Fruit fly (Drosophila melanogaster) whole organism, prepupa: ENCODE measurements around the gene orb.

Source experiments
- CG10631 ChIP-seq: fragments of 200-800 bp; sonication (Bioruptor generic); optimal IDR thresholded peaks from 2 replicates; lab custom pipeline; 2016; ENCODE audit warnings: missing biosample characterization, missing genetic modification characterization
- CG10669 ChIP-seq: fragments of 200-800 bp; sonication (Bioruptor generic); optimal IDR thresholded peaks from 3 replicates; lab custom pipeline; 2018; ENCODE audit warnings: missing biosample characterization, mild to moderate bottlenecking, missing genetic modification characterization, moderate library complexity
- CG15336 ChIP-seq: fragments of 200-800 bp; sonication (Bioruptor generic); IDR thresholded peaks from 2 replicates; pipeline ENCODE4 v1.3.6; 2022; ENCODE audit warnings: missing biosample characterization, missing genetic modification characterization
- CG1621 ChIP-seq: fragments of 200-800 bp; sonication (Bioruptor generic); optimal IDR thresholded peaks from 3 replicates; lab custom pipeline; 2018; ENCODE audit warnings: missing biosample characterization, mild to moderate bottlenecking, missing genetic modification characterization
- CG16779 ChIP-seq: fragments of 200-800 bp; sonication (Bioruptor generic); optimal IDR thresholded peaks from 3 replicates; lab custom pipeline; 2017; ENCODE audit warnings: missing biosample characterization, mild to moderate bottlenecking, missing genetic modification characterization
- CG3032 ChIP-seq: fragments of 200-800 bp; optimal IDR thresholded peaks from 2 replicates; lab custom pipeline; 2019; ENCODE audit warnings: missing biosample characterization, mild to moderate bottlenecking, missing genetic modification characterization, moderate library complexity
- CG31627 ChIP-seq: fragments of 200-800 bp; sonication (Bioruptor generic); optimal IDR thresholded peaks from 3 replicates; lab custom pipeline; 2016; ENCODE audit warnings: missing biosample characterization, missing genetic modification characterization
- CG32006 ChIP-seq: fragments of 200-800 bp; sonication (Bioruptor generic); optimal IDR thresholded peaks from 3 replicates; lab custom pipeline; 2017; ENCODE audit warnings: missing biosample characterization, mild to moderate bottlenecking, missing genetic modification characterization
- CG34406 ChIP-seq: fragments of 200-800 bp; sonication (Bioruptor generic); optimal IDR thresholded peaks from 3 replicates; lab custom pipeline; 2016; ENCODE audit warnings: missing biosample characterization, missing genetic modification characterization
- CG3919 ChIP-seq: fragments of 200-800 bp; sonication (Bioruptor generic); optimal IDR thresholded peaks from 3 replicates; lab custom pipeline; 2016; ENCODE audit warnings: missing biosample characterization, missing genetic modification characterization
- CG4318 ChIP-seq: fragments of 200-800 bp; sonication (Bioruptor generic); optimal IDR thresholded peaks from 3 replicates; lab custom pipeline; 2017; ENCODE audit warnings: missing biosample characterization, mild to moderate bottlenecking, missing genetic modification characterization
- CG6163 ChIP-seq: fragments of 200-800 bp; sonication (Bioruptor generic); IDR thresholded peaks from 3 replicates; pipeline ENCODE4 v1.3.6; 2022; ENCODE audit warnings: missing biosample characterization, missing genetic modification characterization
- CG6276 ChIP-seq: fragments of 200-800 bp; sonication (Bioruptor generic); optimal IDR thresholded peaks from 2 replicates; lab custom pipeline; 2017; ENCODE audit warnings: missing biosample characterization, mild to moderate bottlenecking, missing genetic modification characterization
- CG6792 ChIP-seq: fragments of 200-800 bp; sonication (Bioruptor generic); optimal IDR thresholded peaks from 3 replicates; lab custom pipeline; 2016; ENCODE audit warnings: missing biosample characterization, missing genetic modification characterization
- CG6854 ChIP-seq: fragments of 200-800 bp; sonication (Bioruptor generic); optimal IDR thresholded peaks from 2 replicates; lab custom pipeline; 2017; ENCODE audit warnings: missing biosample characterization, mild to moderate bottlenecking, missing genetic modification characterization
- CG7368 ChIP-seq: fragments of 200-800 bp; sonication (Bioruptor generic); optimal IDR thresholded peaks from 3 replicates; lab custom pipeline; 2016; ENCODE audit warnings: missing biosample characterization, missing genetic modification characterization
- CG8319 ChIP-seq: fragments of 200-800 bp; sonication (Bioruptor generic); optimal IDR thresholded peaks from 3 replicates; lab custom pipeline; 2016; ENCODE audit warnings: missing biosample characterization, missing genetic modification characterization
- Eip78C ChIP-seq: fragments of 200-800 bp; sonication (Bioruptor generic); peaks from one replicate; lab custom pipeline; 2016; ENCODE audit warnings: missing biosample characterization, missing genetic modification characterization
- Eip93F ChIP-seq: fragments of 200-800 bp; sonication (Bioruptor generic); optimal IDR thresholded peaks from 2 replicates; lab custom pipeline; 2016; ENCODE audit warnings: missing biosample characterization, mild to moderate bottlenecking, missing genetic modification characterization
- Ets96B ChIP-seq: fragments of 200-800 bp; optimal IDR thresholded peaks from 2 replicates; lab custom pipeline; 2019; ENCODE audit warnings: missing biosample characterization, mild to moderate bottlenecking, missing genetic modification characterization, moderate library complexity
- Gug ChIP-seq: fragments of 200-800 bp; sonication (Bioruptor generic); IDR thresholded peaks from 2 replicates; pipeline ENCODE4 v1.3.6; 2022; ENCODE audit warnings: missing biosample characterization, missing genetic modification characterization
- Hr38 ChIP-seq: sonication (Bioruptor generic); optimal IDR thresholded peaks from 2 replicates; lab custom pipeline; 2016; ENCODE audit warnings: missing biosample characterization, missing genetic modification characterization
- Hr39 ChIP-seq: fragments of 200-800 bp; sonication (Bioruptor generic); optimal IDR thresholded peaks from 2 replicates; lab custom pipeline; 2016; ENCODE audit warnings: missing biosample characterization, missing genetic modification characterization
- Hr4 ChIP-seq: fragments of 200-800 bp; sonication (Bioruptor generic); optimal IDR thresholded peaks from 3 replicates; lab custom pipeline; 2016; ENCODE audit warnings: missing biosample characterization, missing genetic modification characterization
- Lpt ChIP-seq: fragments of 200-800 bp; sonication (Bioruptor generic); optimal IDR thresholded peaks from 3 replicates; lab custom pipeline; 2016; ENCODE audit warnings: missing biosample characterization, missing genetic modification characterization
- Met ChIP-seq: fragments of 200-800 bp; sonication (Bioruptor generic); optimal IDR thresholded peaks from 3 replicates; lab custom pipeline; 2016; ENCODE audit warnings: missing biosample characterization, missing genetic modification characterization
- Sox14 ChIP-seq: fragments of 200-800 bp; sonication (Bioruptor generic); optimal IDR thresholded peaks from 3 replicates; lab custom pipeline; 2016; ENCODE audit warnings: missing biosample characterization, missing genetic modification characterization
- Sox15 ChIP-seq: fragments of 200-800 bp; sonication (Bioruptor generic); optimal IDR thresholded peaks from 3 replicates; lab custom pipeline; 2016; ENCODE audit warnings: missing biosample characterization, missing genetic modification characterization
- acj6 ChIP-seq: fragments of 200-800 bp; sonication (Bioruptor generic); optimal IDR thresholded peaks from 3 replicates; lab custom pipeline; 2016; ENCODE audit warnings: missing biosample characterization, missing genetic modification characterization
- dsx ChIP-seq: fragments of 200-800 bp; optimal IDR thresholded peaks from 3 replicates; lab custom pipeline; 2019; ENCODE audit warnings: missing biosample characterization, mild to moderate bottlenecking, missing genetic modification characterization, moderate library complexity; ENCODE audit not compliant: poor library complexity, severe bottlenecking
- fd59A ChIP-seq: fragments of 200-800 bp; sonication (Bioruptor generic); optimal IDR thresholded peaks from 2 replicates; lab custom pipeline; 2017; ENCODE audit warnings: missing biosample characterization, mild to moderate bottlenecking, missing genetic modification characterization, missing genetic modification reagents
- fd85E ChIP-seq: fragments of 200-800 bp; sonication (Bioruptor generic); optimal IDR thresholded peaks from 3 replicates; lab custom pipeline; 2016; ENCODE audit warnings: missing biosample characterization, missing genetic modification characterization
- lz ChIP-seq: fragments of 200-800 bp; sonication (Bioruptor generic); optimal IDR thresholded peaks from 3 replicates; lab custom pipeline; 2016; ENCODE audit warnings: missing biosample characterization, missing genetic modification characterization
- pdm3 ChIP-seq: fragments of 200-800 bp; sonication (Bioruptor generic); optimal IDR thresholded peaks from 3 replicates; lab custom pipeline; 2016; ENCODE audit warnings: missing biosample characterization, missing genetic modification characterization
- salr ChIP-seq, 2 experiments: fragments of 200-800 bp; sonication (Bioruptor generic); optimal IDR thresholded peaks; 3 replicates each; lab custom pipeline; 2016 to 2018; ENCODE audit warnings: missing biosample characterization in 2 of 2, missing genetic modification characterization in 2 of 2, mild to moderate bottlenecking in 1 of 2
- spab ChIP-seq: fragments of 200-800 bp; sonication (Bioruptor generic); optimal IDR thresholded peaks from 2 replicates; lab custom pipeline; 2017; ENCODE audit warnings: missing biosample characterization, mild to moderate bottlenecking, missing genetic modification characterization, missing genetic modification reagents
- svp ChIP-seq: fragments of 200-800 bp; sonication (Bioruptor generic); peaks from one replicate; lab custom pipeline; 2016; ENCODE audit warnings: missing biosample characterization, missing genetic modification characterization
- vri ChIP-seq: fragments of 200-800 bp; sonication (Bioruptor generic); optimal IDR thresholded peaks from 3 replicates; lab custom pipeline; 2016; ENCODE audit warnings: missing biosample characterization, mild to moderate bottlenecking, missing genetic modification characterization

The orb gene

DNA sequence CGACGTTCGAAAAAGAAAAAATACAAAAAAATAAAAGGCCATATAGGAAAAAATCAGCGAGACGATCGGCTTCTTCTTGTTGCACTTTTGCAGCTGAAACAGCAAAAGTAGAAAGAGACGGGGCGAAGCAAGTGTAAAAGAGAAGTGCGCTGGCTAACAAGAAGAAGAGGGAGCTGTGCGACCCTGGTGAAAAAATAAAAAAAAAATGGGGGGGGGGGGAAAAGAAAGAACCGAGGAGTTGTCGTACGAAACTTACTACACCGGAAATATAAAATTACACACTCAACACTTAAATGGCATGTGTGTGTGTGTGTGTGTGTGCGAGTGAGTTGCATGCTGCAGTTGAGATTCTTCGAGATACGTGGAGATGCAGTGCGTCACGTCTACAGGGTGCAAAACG, 38.3 kb upstream of the orb start (continued):
- TF ChIP-seq CG4318 (GFP tag; lab: Kevin White, UChicago) (no peak), CG32006 (no peak), Sox14 (GFP tag; lab: Kevin White, UChicago) (no peak), salr (GFP tag; optimal IDR thresholded peaks at IDR 0.05; lab: Kevin White, UChicago) (no peak), Sox15 (GFP tag; lab: Kevin White, UChicago) (no peak), Eip93F (GFP tag; lab: Kevin White, UChicago) (no peak), CG6276 (GFP tag; lab: Kevin White, UChicago) (peak; percentile 6), CG3032 (peak; percentile 19), Hr39 (GFP tag; lab: Kevin White, UChicago) (no peak), CG6792 (peak; percentile 23), CG7368 (GFP tag; lab: Kevin White, UChicago) (no peak), CG8319 (no peak), acj6 (GFP tag; lab: Kevin White, UChicago) (no peak), CG1621 (peak; percentile 7), Hr38 (GFP tag; lab: Kevin White, UChicago) (no peak), Met (GFP tag; lab: Kevin White, UChicago) (peak; percentile 2), svp (GFP tag; lab: Kevin White, UChicago) (no peak), CG3919 (GFP tag; lab: Kevin White, UChicago) (peak; percentile 22), CG31627 (GFP tag; lab: Kevin White, UChicago) (no peak), CG6854 (peak; percentile 4), fd85E (GFP tag; lab: Kevin White, UChicago) (no peak)

DNA sequence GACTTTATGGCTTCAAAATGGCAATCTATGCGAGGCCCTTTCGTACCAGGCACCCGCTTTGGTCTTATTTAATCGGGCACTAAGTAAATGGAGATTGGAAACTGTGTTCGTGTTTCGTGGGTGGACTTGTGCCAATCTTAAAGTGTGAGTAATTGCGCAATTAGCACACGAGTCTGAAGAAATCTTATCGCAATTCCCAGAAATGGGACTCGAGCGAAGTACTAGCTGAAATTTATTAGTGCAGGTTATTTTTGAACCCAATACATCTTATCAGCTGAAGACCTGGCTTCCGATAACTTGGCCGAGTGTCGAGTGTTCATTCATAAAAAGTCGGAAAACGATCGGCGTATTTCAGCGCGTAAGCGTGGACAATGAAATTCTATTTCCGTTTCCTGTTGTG, 36.2 kb upstream of the orb start:
- no peak for TF ChIP-seq Sox14 (GFP tag; lab: Kevin White, UChicago)
- peak; percentile 92 for TF ChIP-seq vri (GFP tag; lab: Kevin White, UChicago)
- no peak for TF ChIP-seq lz (GFP tag; lab: Kevin White, UChicago)
- TF ChIP-seq CG34406 (GFP tag; lab: Kevin White, UChicago) = no peak

DNA sequence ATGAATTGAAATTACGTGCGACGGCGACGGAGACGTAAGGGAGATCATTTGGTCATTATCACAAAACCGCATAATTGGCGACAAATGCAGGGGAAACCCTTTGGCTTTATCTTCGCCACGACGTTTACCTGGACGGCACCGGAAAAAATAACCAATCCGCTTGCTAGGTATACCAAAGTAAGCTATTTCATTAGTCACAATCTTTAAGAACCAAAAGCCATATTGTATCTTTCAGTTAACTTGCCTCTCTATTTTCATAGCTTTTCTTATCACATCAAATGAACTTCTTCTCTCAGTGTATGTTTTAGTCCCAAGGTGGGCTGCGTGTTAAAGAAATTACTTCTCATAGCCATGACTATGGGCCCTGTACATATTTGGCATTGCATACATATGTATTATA, 35.0 kb upstream of the orb start:
- TF ChIP-seq CG16779 (tag; lab: Kevin White, UChicago) (no peak), CG6163 (GFP tag; lab: Robert Waterston, UW) (no peak), fd59A (GFP tag; lab: Kevin White, UChicago) (no peak), Eip78C (GFP tag; lab: Kevin White, UChicago) (peak; percentile 64), CG34406 (GFP tag; lab: Kevin White, UChicago) (no peak), Hr39 (GFP tag; lab: Kevin White, UChicago) (no peak), CG15336 (GFP tag; lab: Robert Waterston, UW) (peak; percentile 30; the same call in 1 of the 2 replicates), vri (GFP tag; lab: Kevin White, UChicago) (no peak), CG32006 (peak; percentile 35), dsx (no peak), spab (GFP tag; lab: Kevin White, UChicago) (no peak), CG31627 (GFP tag; lab: Kevin White, UChicago) (no peak), CG6792 (no peak), CG10669 (peak; percentile 6), CG10631 (GFP tag; lab: Kevin White, UChicago) (peak; percentile 27), CG8319 (no peak), CG3919 (GFP tag; lab: Kevin White, UChicago) (peak; percentile 4), Ets96B (tag; lab: Kevin White, UChicago) (no peak), Hr4 (no peak), pdm3 (GFP tag; lab: Kevin White, UChicago) (no peak), Gug (GFP tag; lab: Robert Waterston, UW) (no peak), Lpt (GFP tag; lab: Kevin White, UChicago) (no peak)
- TF ChIP-seq, all 60 proteins: peak for 6
